Fruit fly (Drosophila melanogaster): ENCODE measurements around the gene dsb.
A peak's percentile ranks its signal among the peaks of the same experiment; 100 is the strongest.

The dsb gene

dm6 chr3L:1890941-1891340 is 19.1 kb downstream of the dsb start (continued):
- peak; percentile 55 for TF ChIP-seq stwl (tag; optimal IDR thresholded peaks at IDR 0.05)
- peak; percentile 43; the same call in 1 of the 2 replicates for TF ChIP-seq vvl (GFP tag; IDR thresholded peaks at IDR 0.05)
- TF ChIP-seq E2f2 (GFP tag; IDR thresholded peaks at IDR 0.05), result peak; percentile 87
- no peak for TF ChIP-seq ssp (GFP tag; IDR thresholded peaks at IDR 0.05)
- peak; percentile 83 for TF ChIP-seq CG12155 (GFP tag; optimal IDR thresholded peaks at IDR 0.05)
- peak; percentile 9 for TF ChIP-seq CG6654 (GFP tag; optimal IDR thresholded peaks at IDR 0.05)
- TF ChIP-seq CG15514 (GFP tag; optimal IDR thresholded peaks at IDR 0.05), result peak; percentile 38
- TF ChIP-seq CG3847 (GFP tag; IDR thresholded peaks at IDR 0.05), result peak; percentile 26; the same call in 1 of the 2 replicates
- TF ChIP-seq row (GFP tag; IDR thresholded peaks at IDR 0.05), result peak; percentile 51; the same call in 1 of the 3 replicates
- TF ChIP-seq CG13624 (GFP tag; optimal IDR thresholded peaks at IDR 0.05), result peak; percentile 2
- TF ChIP-seq Myb (GFP tag; optimal IDR thresholded peaks at IDR 0.05), result peak; percentile 91
- peak; percentile 20 for TF ChIP-seq CG10979 (tag; optimal IDR thresholded peaks at IDR 0.05)
- peak; percentile 11 for TF ChIP-seq HmgD (GFP tag; optimal IDR thresholded peaks at IDR 0.05)
- no peak for TF ChIP-seq CG15601 (tag; optimal IDR thresholded peaks at IDR 0.05)
- no peak for TF ChIP-seq ewg (GFP tag; optimal IDR thresholded peaks at IDR 0.05)
- peak; percentile 15 for TF ChIP-seq zen (tag; optimal IDR thresholded peaks at IDR 0.05)
- TF ChIP-seq BEAF-32 (GFP tag; optimal IDR thresholded peaks at IDR 0.05), result peak; percentile 20
- TF ChIP-seq Dp (GFP tag; optimal IDR thresholded peaks at IDR 0.05), result peak; percentile 82
- TF ChIP-seq CG2199 (GFP tag; IDR thresholded peaks at IDR 0.05), result peak; percentile 58; the same call in 2 of the 3 replicates
- TF ChIP-seq phol (tag; optimal IDR thresholded peaks at IDR 0.05), result peak; percentile 26
- TF ChIP-seq amos (GFP tag; IDR thresholded peaks at IDR 0.05; ENCODE audit: partially characterized antibody), result peak; percentile 22; the same call in 1 of the 2 replicates
- TF ChIP-seq bcd (GFP tag; optimal IDR thresholded peaks at IDR 0.05), result no peak
- peak; percentile 37; the same call in 1 of the 2 replicates for TF ChIP-seq Nf-YA (GFP tag; IDR thresholded peaks at IDR 0.05)
- TF ChIP-seq CG16813 (GFP tag; IDR thresholded peaks at IDR 0.05; ENCODE audit: partially characterized antibody), result 0 out of 3 replicates have a peak, but pooled peaks have one; percentile 39
- no peak for TF ChIP-seq CG10321 (GFP tag; IDR thresholded peaks at IDR 0.05)
- peak; percentile 39 for TF ChIP-seq onecut (GFP tag; IDR thresholded peaks at IDR 0.05)
- no peak for TF ChIP-seq sim (GFP tag; IDR thresholded peaks at IDR 0.05)
- TF ChIP-seq pita (GFP tag; optimal IDR thresholded peaks at IDR 0.05), result peak; percentile 82
- peak; percentile 1 for TF ChIP-seq Hmr (GFP tag; optimal IDR thresholded peaks at IDR 0.05)
- peak; percentile 37 for TF ChIP-seq pzg (GFP tag; optimal IDR thresholded peaks at IDR 0.05)
- peak; percentile 21; the same call in 1 of the 3 replicates for TF ChIP-seq Opbp (GFP tag; IDR thresholded peaks at IDR 0.05; ENCODE audit: partially characterized antibody)
- peak; percentile 27 for TF ChIP-seq CG3995 (GFP tag; optimal IDR thresholded peaks at IDR 0.05)
- peak; percentile 66 for TF ChIP-seq Med (GFP tag)
- TF ChIP-seq en (GFP tag; optimal IDR thresholded peaks at IDR 0.05), result no peak
- TF ChIP-seq CTCF (GFP tag; optimal IDR thresholded peaks at IDR 0.05), result peak; percentile 82
- TF ChIP-seq jing (GFP tag; optimal IDR thresholded peaks at IDR 0.05), result no peak
- no peak for TF ChIP-seq sisA (GFP tag; IDR thresholded peaks at IDR 0.05)
- TF ChIP-seq ERR (GFP tag; optimal IDR thresholded peaks at IDR 0.05), result no peak
- TF ChIP-seq dati (GFP tag; IDR thresholded peaks at IDR 0.05), result no peak
- peak; percentile 45 for TF ChIP-seq Rfx (GFP tag; IDR thresholded peaks at IDR 0.05)
- TF ChIP-seq CG13287 (GFP tag; IDR thresholded peaks at IDR 0.05; ENCODE audit: partially characterized antibody), result peak; percentile 51; the same call in 1 of the 2 replicates
- TF ChIP-seq chinmo (GFP tag; IDR thresholded peaks at IDR 0.05; ENCODE audit: partially characterized antibody), result 0 out of 4 replicates have a peak, but pooled peaks have one; percentile 46
- 0 out of 2 replicates have a peak, but pooled peaks have one; percentile 30 for TF ChIP-seq CG42726 (GFP tag; IDR thresholded peaks at IDR 0.05; ENCODE audit: partially characterized antibody)
- no peak for TF ChIP-seq CG18011 (GFP tag; optimal IDR thresholded peaks at IDR 0.05)

Measured in whole organism, embryonic.